Worm (Caenorhabditis elegans) whole organism, young adult: ENCODE data around the gene rnp-4.

Source experiments
- B0019.2 ChIP-seq: fragments of 200-800 bp; sonication (Bioruptor generic); conservative IDR thresholded peaks from 2 replicates; pipeline ENCODE4 v1.3.6; 2022; ENCODE audit warnings: missing genetic modification reagents, missing genetic modification characterization, missing compliant biosample characterization
- F23B12.7 ChIP-seq: sonication (generic microtip); optimal IDR thresholded peaks from 2 replicates; lab custom pipeline; 2017; ENCODE audit warnings: missing genetic modification characterization, mild to moderate bottlenecking, missing compliant biosample characterization, antibody characterized with exemption, moderate library complexity; ENCODE audit not compliant: insufficient read depth
- F33H1.4 ChIP-seq: fragments of 200-800 bp; sonication (Bioruptor generic); IDR thresholded peaks from 2 replicates; pipeline ENCODE4 v1.3.6; 2022; ENCODE audit warnings: missing genetic modification reagents, missing genetic modification characterization, missing compliant biosample characterization
- F55B11.4 ChIP-seq: sonication (generic microtip); optimal IDR thresholded peaks from 2 replicates; lab custom pipeline; 2016; ENCODE audit warnings: missing compliant biosample characterization, missing genetic modification characterization, borderline replicate concordance; ENCODE audit not compliant: insufficient read depth
- K12H6.12 ChIP-seq: fragments of 200-800 bp; sonication (Bioruptor generic); optimal IDR thresholded peaks from 2 replicates; lab custom pipeline; 2018; ENCODE audit warnings: mild to moderate bottlenecking, missing genetic modification characterization, missing compliant biosample characterization
- ZK185.1 ChIP-seq: sonication (generic microtip); optimal IDR thresholded peaks from 2 replicates; lab custom pipeline; 2016; ENCODE audit warnings: mild to moderate bottlenecking, missing genetic modification characterization, missing compliant biosample characterization; ENCODE audit not compliant: poor library complexity, severe bottlenecking
- attf-5 ChIP-seq: fragments of 200-800 bp; sonication (Bioruptor generic); optimal IDR thresholded peaks from 2 replicates; lab custom pipeline; 2018; ENCODE audit warnings: mild to moderate bottlenecking, missing genetic modification characterization, missing compliant biosample characterization
- cebp-1 ChIP-seq, 2 experiments: fragments of 200-800 bp in 1 of 2; sonication (Bioruptor generic) in 1 of 2; sonication (generic microtip) in 1 of 2; IDR thresholded peaks in 1 of 2; optimal IDR thresholded peaks in 1 of 2; 2 replicates each; pipeline versions ENCODE4 v1.3.6 to Lab custom; 2017 to 2022; ENCODE audit warnings: missing compliant biosample characterization in 2 of 2, missing genetic modification characterization in 2 of 2, mild to moderate bottlenecking in 1 of 2, missing genetic modification reagents in 1 of 2, moderate library complexity in 1 of 2
- ceh-27 ChIP-seq: fragments of 200-800 bp; sonication (Bioruptor generic); optimal IDR thresholded peaks from 2 replicates; lab custom pipeline; 2018; ENCODE audit warnings: mild to moderate bottlenecking, missing genetic modification characterization, moderate library complexity, missing compliant biosample characterization
- ceh-58 ChIP-seq: fragments of 200-800 bp; sonication (Bioruptor generic); IDR thresholded peaks from 2 replicates; pipeline ENCODE4 v1.3.6; 2022; ENCODE audit warnings: missing genetic modification characterization, missing compliant biosample characterization
- ceh-91 ChIP-seq: fragments of 200-800 bp; sonication (Bioruptor generic); IDR thresholded peaks from 2 replicates; pipeline ENCODE4 v1.3.6; 2022; ENCODE audit warnings: missing genetic modification reagents, missing genetic modification characterization, missing compliant biosample characterization
- dpl-1 ChIP-seq: fragments of 150-350 bp; optimal IDR thresholded peaks from 2 replicates; lab custom pipeline; 2014; ENCODE audit warnings: missing biosample characterization, missing genetic modification reagents, missing genetic modification characterization
- efl-1 ChIP-seq: fragments of 150-350 bp; optimal IDR thresholded peaks from 2 replicates; lab custom pipeline; 2014; ENCODE audit warnings: missing biosample characterization, missing genetic modification reagents, missing genetic modification characterization
- egl-44 ChIP-seq: fragments of 200-800 bp; sonication (Bioruptor generic); IDR thresholded peaks from 2 replicates; pipeline ENCODE4 v1.3.6; 2022; ENCODE audit warnings: missing genetic modification reagents, missing genetic modification characterization, missing compliant biosample characterization
- ekl-4 ChIP-seq: fragments of 200-800 bp; sonication (Bioruptor generic); IDR thresholded peaks from 2 replicates; pipeline ENCODE4 v1.3.6; 2022; ENCODE audit warnings: missing genetic modification reagents, missing genetic modification characterization, missing compliant biosample characterization
- fkh-3 ChIP-seq: sonication (generic microtip); optimal IDR thresholded peaks from 2 replicates; lab custom pipeline; 2016; ENCODE audit warnings: mild to moderate bottlenecking, missing genetic modification characterization, missing compliant biosample characterization
- gei-17 ChIP-seq: fragments of 200-800 bp; sonication (Bioruptor generic); optimal IDR thresholded peaks from 2 replicates; lab custom pipeline; 2018; ENCODE audit warnings: mild to moderate bottlenecking, missing genetic modification characterization, missing compliant biosample characterization
- him-1 ChIP-seq: sonication (generic microtip); optimal IDR thresholded peaks from 2 replicates; lab custom pipeline; 2016; ENCODE audit warnings: missing genotype, missing genetic modification reagents, missing genetic modification characterization, missing compliant biosample characterization
- hmg-1.2 ChIP-seq: fragments of 200-800 bp; sonication (Bioruptor generic); IDR thresholded peaks from 2 replicates; pipeline ENCODE4 v1.3.6; 2022; ENCODE audit warnings: missing genetic modification reagents, missing genetic modification characterization, missing compliant biosample characterization
- let-607 ChIP-seq, 2 experiments: fragments of 200-800 bp in 1 of 2; sonication (Bioruptor generic) in 1 of 2; sonication (generic microtip) in 1 of 2; optimal IDR thresholded peaks; 2 replicates each; lab custom pipeline; 2016 to 2018; ENCODE audit warnings: mild to moderate bottlenecking in 2 of 2, missing compliant biosample characterization in 2 of 2, missing genetic modification characterization in 2 of 2, moderate library complexity in 2 of 2, missing genotype in 1 of 2
- lin-26 ChIP-seq: fragments of 200-800 bp; sonication (Bioruptor generic); IDR thresholded peaks from 2 replicates; pipeline ENCODE4 v1.3.6; 2022; ENCODE audit warnings: missing genetic modification reagents, missing genetic modification characterization, missing compliant biosample characterization
- lin-35 ChIP-seq, 3 experiments: fragments of 150-350 bp in 2 of 3; sonication (generic microtip) in 1 of 3; optimal IDR thresholded peaks; 2 replicates each; lab custom pipeline; 2014 to 2018; ENCODE audit warnings: missing biosample characterization in 3 of 3, missing genetic modification characterization in 3 of 3, missing genetic modification reagents in 3 of 3
- lin-40 ChIP-seq: sonication (generic microtip); optimal IDR thresholded peaks from 2 replicates; lab custom pipeline; 2016; ENCODE audit warnings: missing genetic modification characterization, mild to moderate bottlenecking, missing compliant biosample characterization, missing genotype, missing genetic modification reagents
- lin-54 ChIP-seq: fragments of 200-800 bp; sonication (Bioruptor generic); optimal IDR thresholded peaks from 2 replicates; lab custom pipeline; 2018; ENCODE audit warnings: mild to moderate bottlenecking, missing genetic modification characterization, missing compliant biosample characterization
- lsl-1 ChIP-seq: fragments of 200-800 bp; sonication (Bioruptor generic); optimal IDR thresholded peaks from 2 replicates; lab custom pipeline; 2018; ENCODE audit warnings: mild to moderate bottlenecking, missing genetic modification characterization, moderate library complexity, missing compliant biosample characterization
- madf-6 ChIP-seq: fragments of 200-800 bp; sonication (Bioruptor generic); IDR thresholded peaks from 2 replicates; pipeline ENCODE4 v1.3.6; 2022; ENCODE audit warnings: missing genetic modification reagents, missing genetic modification characterization, missing compliant biosample characterization
- madf-8 ChIP-seq: fragments of 200-800 bp; sonication (Bioruptor generic); conservative IDR thresholded peaks from 2 replicates; pipeline ENCODE4 v1.3.6; 2022; ENCODE audit warnings: missing genetic modification reagents, missing genetic modification characterization, missing compliant biosample characterization
- mcd-1 ChIP-seq: fragments of 200-800 bp; sonication (Bioruptor generic); IDR thresholded peaks from 2 replicates; pipeline ENCODE4 v1.3.6; 2022; ENCODE audit warnings: missing genetic modification reagents, missing genetic modification characterization, missing compliant biosample characterization
- pbrm-1 ChIP-seq: fragments of 200-800 bp; sonication (Bioruptor generic); IDR thresholded peaks from 2 replicates; pipeline ENCODE4 v1.3.6; 2022; ENCODE audit warnings: missing genetic modification reagents, missing genetic modification characterization, missing compliant biosample characterization
- rec-8 ChIP-seq, 2 experiments: sonication (generic microtip); optimal IDR thresholded peaks; 2 replicates each; lab custom pipeline; 2016; ENCODE audit warnings: mild to moderate bottlenecking in 2 of 2, missing genetic modification characterization in 2 of 2, missing genetic modification reagents in 2 of 2, missing genotype in 2 of 2, missing biosample characterization in 1 of 2, missing compliant biosample characterization in 1 of 2, moderate library complexity in 1 of 2
- snpc-1.1 ChIP-seq: sonication (generic microtip); optimal IDR thresholded peaks from 2 replicates; lab custom pipeline; 2017; ENCODE audit warnings: missing genetic modification characterization, mild to moderate bottlenecking, missing compliant biosample characterization, antibody characterized with exemption, moderate library complexity, missing genotype, missing genetic modification reagents; ENCODE audit not compliant: insufficient read depth
- snpc-1.3 ChIP-seq: sonication (generic microtip); optimal IDR thresholded peaks from 2 replicates; lab custom pipeline; 2017; ENCODE audit warnings: missing genetic modification characterization, mild to moderate bottlenecking, missing compliant biosample characterization, antibody characterized with exemption, moderate library complexity, missing genotype, missing genetic modification reagents; ENCODE audit not compliant: insufficient read depth
- snpc-3.4 ChIP-seq: sonication (generic microtip); optimal IDR thresholded peaks from 2 replicates; lab custom pipeline; 2017; ENCODE audit warnings: missing genetic modification characterization, mild to moderate bottlenecking, missing compliant biosample characterization, antibody characterized with exemption, moderate library complexity, missing genotype, missing genetic modification reagents
- snpc-4 ChIP-seq, 5 experiments: fragments of 150-350 bp in 1 of 5; sonication (generic microtip) in 4 of 5; optimal IDR thresholded peaks; 2 replicates each; lab custom pipeline; 2014 to 2018; ENCODE audit warnings: missing genetic modification characterization in 5 of 5, missing biosample characterization in 3 of 5, antibody characterized with exemption in 2 of 5, mild to moderate bottlenecking in 2 of 5, missing compliant biosample characterization in 2 of 5, missing genotype in 2 of 5, moderate library complexity in 2 of 5, missing genetic modification reagents in 1 of 5
- tbp1 ChIP-seq: fragments of 200-800 bp; sonication (Bioruptor generic); optimal IDR thresholded peaks from 2 replicates; lab custom pipeline; 2018; ENCODE audit warnings: mild to moderate bottlenecking, missing genetic modification characterization, missing compliant biosample characterization
- tlf-1 ChIP-seq: fragments of 200-800 bp; sonication (Bioruptor generic); optimal IDR thresholded peaks from 2 replicates; lab custom pipeline; 2018; ENCODE audit warnings: mild to moderate bottlenecking, missing genetic modification characterization, missing compliant biosample characterization
- unc-62 ChIP-seq: fragments of 150-350 bp; optimal IDR thresholded peaks from 2 replicates; lab custom pipeline; 2014; ENCODE audit warnings: missing biosample characterization, missing genetic modification reagents, missing genetic modification characterization

Gene rnp-4

DNA sequence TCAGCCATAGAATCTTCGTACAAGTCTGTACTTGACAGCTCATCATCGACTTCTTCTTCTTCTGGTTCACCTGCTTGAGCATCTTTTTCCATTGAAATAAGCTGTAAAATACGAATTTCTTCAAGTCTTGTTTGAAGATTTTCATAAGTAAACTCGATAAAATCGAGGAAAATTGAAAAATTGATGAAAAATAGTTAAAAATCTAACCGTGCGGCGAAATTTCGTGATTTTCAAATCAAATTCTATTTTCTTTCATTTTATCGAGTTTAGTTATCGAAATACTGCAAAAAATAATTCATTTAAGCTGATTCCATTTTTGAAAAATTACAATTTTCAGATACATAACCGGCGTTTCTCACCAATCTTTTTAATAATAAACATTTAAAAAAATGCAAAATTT is 9.0 kb downstream of the rnp-4 start, which contains the start of gene R07E5.11:
Gene R07E5.11, minus strand, starts transcription at position 101 of the 400 bp plus-strand sequence.
- TF ChIP-seq him-1 (tag; lab: Kevin White, UChicago) (peak; percentile 34), let-607 (tag; optimal IDR thresholded peaks at IDR 0.05; lab: Kevin White, UChicago) (no peak)

DNA sequence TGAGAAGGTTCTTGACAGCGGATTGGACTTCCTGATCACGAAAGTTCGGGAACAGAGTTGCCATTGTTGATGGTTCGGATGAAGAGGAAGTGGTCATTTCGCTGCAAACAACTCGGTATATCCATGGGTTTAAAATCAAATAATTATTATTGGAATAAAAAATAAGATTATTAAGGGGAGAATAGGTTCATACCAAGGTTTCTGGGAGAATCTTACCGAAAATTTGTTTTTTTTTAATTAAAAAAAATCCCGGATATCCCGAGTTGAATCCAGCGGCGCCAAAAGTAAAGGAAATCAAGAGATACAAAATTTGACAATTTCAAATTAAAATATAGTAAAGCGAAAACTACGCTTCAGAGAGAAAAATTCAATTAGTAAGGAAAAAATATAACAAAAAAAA is 11.9 kb downstream of the rnp-4 start, which contains the start of the genes R07E5.19 and pdcd-2:
Gene R07E5.19, minus strand, starts transcription at position 101 of the 400 bp plus-strand sequence.
Gene pdcd-2, minus strand, starts transcription at position 102 of the 400 bp plus-strand sequence.
- no peak for TF ChIP-seq gei-17 (GFP tag; lab: Kevin White, UChicago)
- no peak for TF ChIP-seq hmg-1.2 (GFP tag; lab: Robert Waterston, UW)
- TF ChIP-seq unc-62: no peak
- no peak for TF ChIP-seq B0019.2 (GFP tag; lab: Robert Waterston, UW)

DNA sequence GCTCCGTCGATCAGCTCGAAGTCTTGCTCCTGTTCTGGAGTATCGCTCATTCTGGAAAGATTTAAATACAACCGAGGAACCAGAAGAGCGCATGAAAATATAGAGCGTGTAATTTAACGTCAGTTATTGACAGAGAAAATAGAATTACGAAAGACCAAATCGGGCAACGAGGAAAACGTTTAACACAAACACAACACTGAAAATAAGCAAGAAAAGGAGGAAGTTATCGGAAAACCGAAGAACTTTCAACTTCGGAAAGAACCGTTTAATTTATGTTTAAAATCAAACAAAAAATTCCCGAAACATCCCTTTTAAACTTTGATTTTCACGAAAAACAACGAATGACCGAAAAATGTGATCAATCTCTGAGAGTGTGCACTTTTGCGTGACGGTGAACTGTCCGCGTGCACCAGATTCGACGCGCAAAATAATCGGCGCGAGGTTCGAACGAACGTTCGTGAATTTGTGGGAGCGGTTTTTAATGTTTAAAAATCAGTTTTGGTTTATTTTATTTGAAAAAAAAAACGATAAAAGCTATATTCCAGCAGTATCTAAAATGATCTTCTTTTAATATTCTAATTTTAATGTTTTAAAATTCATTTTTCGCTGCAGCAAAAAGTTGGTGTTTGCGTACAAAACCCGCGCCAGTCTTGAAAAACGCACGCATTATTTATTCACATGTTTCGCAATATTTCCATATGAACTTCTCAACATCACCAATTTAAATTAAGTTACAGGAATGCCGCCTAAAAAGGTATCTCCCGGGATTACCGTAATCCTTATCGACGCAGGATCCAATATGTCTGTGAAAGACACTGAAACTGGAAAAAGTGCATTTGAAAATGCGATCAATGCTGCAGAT is 13.3 kb downstream of the rnp-4 start, which contains the start of the genes R07E5.7 and cku-80:
Gene R07E5.7, minus strand, starts transcription at position 51 of the 862 bp plus-strand sequence.
Gene cku-80, plus strand, starts transcription at position 732 of the 862 bp plus-strand sequence.
- TF ChIP-seq mcd-1: peak; percentile 59
- TF ChIP-seq let-607 (tag; optimal IDR thresholded peaks at IDR 0.05; lab: Kevin White, UChicago): peak in 1 of 2 experiments; percentile 6
- no peak for TF ChIP-seq fkh-3 (tag; lab: Kevin White, UChicago)
- no peak for TF ChIP-seq ceh-91 (GFP tag; lab: Robert Waterston, UW)
- TF ChIP-seq snpc-1.1: peak; percentile 33
- no peak for TF ChIP-seq snpc-4 (GFP tag; optimal IDR thresholded peaks at IDR 0.05; lab: Kevin White, UChicago)
- peak; percentile 4 to 77 (median 53) for TF ChIP-seq snpc-4 (tag; optimal IDR thresholded peaks at IDR 0.05; lab: Kevin White, UChicago)
- TF ChIP-seq rec-8 (tag; optimal IDR thresholded peaks at IDR 0.05; lab: Kevin White, UChicago): no peak
- TF ChIP-seq egl-44 (GFP tag; lab: Robert Waterston, UW): no peak
- peak; percentile 62; the same call in 1 of the 2 replicates for TF ChIP-seq madf-6 (GFP tag; lab: Robert Waterston, UW)
- TF ChIP-seq tlf-1 (GFP tag; lab: Kevin White, UChicago): peak; percentile 27
- peak; percentile 71 for TF ChIP-seq cebp-1 (GFP tag; IDR thresholded peaks at IDR 0.05; lab: Robert Waterston, UW)
- TF ChIP-seq cebp-1 (tag; optimal IDR thresholded peaks at IDR 0.05; lab: Kevin White, UChicago): peak; percentile 94
- peak; percentile 23; the same call in 1 of the 2 replicates for TF ChIP-seq madf-8 (GFP tag; lab: Robert Waterston, UW)
- peak in 1 of 3 experiments; percentile 62 for TF ChIP-seq lin-35 (GFP tag; optimal IDR thresholded peaks at IDR 0.05; lab: Kevin White, UChicago)
- TF ChIP-seq lin-54 (GFP tag; lab: Kevin White, UChicago): peak; percentile 79
- TF ChIP-seq ceh-27: peak; percentile 23
- peak; percentile 45 for TF ChIP-seq F33H1.4 (GFP tag; lab: Robert Waterston, UW)
- no peak for TF ChIP-seq lin-26 (GFP tag; lab: Robert Waterston, UW)
- peak; percentile 0 for TF ChIP-seq ZK185.1 (tag; lab: Kevin White, UChicago)
- TF ChIP-seq snpc-1.3 (tag; lab: Kevin White, UChicago): no peak
- peak; percentile 39 for TF ChIP-seq hmg-1.2 (GFP tag; lab: Robert Waterston, UW)
- TF ChIP-seq F23B12.7 (tag; lab: Kevin White, UChicago): peak; percentile 70
- no peak for TF ChIP-seq ceh-58 (GFP tag; lab: Robert Waterston, UW)
- peak; percentile 11; the same call in 1 of the 2 replicates for TF ChIP-seq ekl-4 (GFP tag; lab: Robert Waterston, UW)
- TF ChIP-seq pbrm-1 (GFP tag; lab: Robert Waterston, UW): peak; percentile 46; the same call in 1 of the 2 replicates
- TF ChIP-seq attf-5 (GFP tag; lab: Kevin White, UChicago): peak; percentile 79
- TF ChIP-seq snpc-3.4 (tag; lab: Kevin White, UChicago): peak; percentile 60
- peak; percentile 33 for TF ChIP-seq K12H6.12 (tag; lab: Kevin White, UChicago)
- peak; percentile 45 for TF ChIP-seq lsl-1 (GFP tag; lab: Kevin White, UChicago)
- TF ChIP-seq F55B11.4 (tag; lab: Kevin White, UChicago): no peak
- TF ChIP-seq dpl-1: peak; percentile 72
- TF ChIP-seq lin-40 (tag; lab: Kevin White, UChicago): peak; percentile 28
- TF ChIP-seq tbp1 (GFP tag; lab: Kevin White, UChicago): peak; percentile 43
- TF ChIP-seq efl-1 (GFP tag; lab: Kevin White, UChicago): peak; percentile 69
